Worm (Caenorhabditis elegans) whole organism, L4/young adult: Measurements from ENCODE around the gene lips-2.

Source experiments
- W03F9.2 ChIP-seq: fragments of 150-350 bp; optimal IDR thresholded peaks from 2 replicates; lab custom pipeline; 2014; ENCODE audit warnings: missing biosample characterization, missing genetic modification characterization
- dao-5 ChIP-seq: sonication (generic microtip); optimal IDR thresholded peaks from 2 replicates; lab custom pipeline; 2016; ENCODE audit warnings: missing genotype, missing genetic modification characterization, moderate library complexity, missing compliant biosample characterization
- him-1 ChIP-seq: sonication (generic microtip); optimal IDR thresholded peaks from 2 replicates; lab custom pipeline; 2016; ENCODE audit warnings: missing genotype, missing genetic modification reagents, missing genetic modification characterization, missing compliant biosample characterization

DNA sequence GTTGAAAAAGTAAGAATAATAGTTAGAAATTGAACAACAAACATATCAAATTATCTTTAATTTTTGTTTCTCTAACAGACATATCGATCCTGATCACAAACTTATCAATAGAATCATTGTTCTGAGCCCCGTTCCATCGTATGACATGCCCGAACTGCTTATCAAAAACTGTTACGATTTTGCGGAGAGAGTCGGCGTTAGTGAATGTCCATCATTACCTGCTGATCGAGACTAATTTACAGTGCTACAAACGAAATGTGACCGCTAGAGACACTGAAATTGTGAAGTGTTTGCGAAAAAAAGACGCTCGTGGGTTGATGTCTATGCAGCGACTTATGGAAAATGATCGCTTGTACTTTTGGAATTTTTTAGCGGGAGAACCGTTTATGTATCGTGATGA, 42.7 kb upstream of the lips-2 start:
- TF ChIP-seq him-1 (no peak), dao-5 (no peak), W03F9.2 (no peak)
